Worm (Caenorhabditis elegans) whole organism, late embryonic: ENCODE results near the gene H24K24.2.

Source experiments
- ama-1 ChIP-seq: fragments of 150-350 bp; optimal IDR thresholded peaks from 2 replicates; lab custom pipeline; 2014
- ceh-34 ChIP-seq: sonication (generic microtip); optimal IDR thresholded peaks from 2 replicates; lab custom pipeline; 2016; ENCODE audit warnings: mild to moderate bottlenecking, missing genetic modification characterization, missing compliant biosample characterization
- ceh-6 ChIP-seq: fragments of 200-800 bp; sonication (Bioruptor generic); optimal IDR thresholded peaks from 2 replicates; lab custom pipeline; 2018; ENCODE audit warnings: mild to moderate bottlenecking, missing genetic modification characterization, missing compliant biosample characterization
- unc-86 ChIP-seq: sonication (generic microtip); optimal IDR thresholded peaks from 2 replicates; lab custom pipeline; 2016; ENCODE audit warnings: missing genetic modification characterization, missing compliant biosample characterization

- TF ChIP-seq ceh-6 (no peak), ama-1 (lab: Kevin White, UChicago) (no peak), ceh-34 (tag; lab: Kevin White, UChicago) (no peak), unc-86 (tag; lab: Kevin White, UChicago) (no peak)
Measured at ce11 chrV:949084-949483, 31.5 kb downstream of the H24K24.2 start.
